Worm (Caenorhabditis elegans): ENCODE data around the gene F26F12.3.

- no peak for TF ChIP-seq zag-1 (tag; optimal IDR thresholded peaks at IDR 0.05)
- no peak for TF ChIP-seq nhr-237 (tag; optimal IDR thresholded peaks at IDR 0.05)
- peak in 1 of 2 experiments; percentile 74 for TF ChIP-seq unc-62 (GFP tag; optimal IDR thresholded peaks at IDR 0.05 in 1 of 2)
- TF ChIP-seq unc-62 (tag; optimal IDR thresholded peaks at IDR 0.05): no peak
- TF ChIP-seq lir-3 (tag; optimal IDR thresholded peaks at IDR 0.05): no peak
- TF ChIP-seq tra-1 (GFP tag; IDR thresholded peaks at IDR 0.05): 0 out of 2 replicates have a peak, but pooled peaks have one; percentile 44
- no peak for TF ChIP-seq fkh-10 (GFP tag; optimal IDR thresholded peaks at IDR 0.05)
- TF ChIP-seq nhr-10 (tag; optimal IDR thresholded peaks at IDR 0.05): no peak
- peak; percentile 99 for TF ChIP-seq nhr-28 (tag; optimal IDR thresholded peaks at IDR 0.05)
- TF ChIP-seq nhr-11 (tag; optimal IDR thresholded peaks at IDR 0.05): no peak
- TF ChIP-seq ceh-82 (tag; optimal IDR thresholded peaks at IDR 0.05): no peak
These were observed 22.6 kb downstream of the F26F12.3 start for ce11 chrV:5822968-5823367.

Data from whole organism, L4 larva.